Fruit fly (Drosophila melanogaster) S2 (cell line): ENCODE data around the gene CG3224.

ENCODE experiments used
- CG8478 ChIP-seq: fragments of >200 bp; optimal IDR thresholded peaks from 2 replicates; lab custom pipeline; 2018
- CTCF ChIP-seq, 2 experiments: fragments of >200 bp; optimal IDR thresholded peaks; 2 replicates each; lab custom pipeline; 2018

dm6 chrX:6703957-6704356, 42.7 kb upstream of the CG3224 start:
- no peak for TF ChIP-seq CTCF (optimal IDR thresholded peaks at IDR 0.05; lab: Kevin White, UChicago)
- TF ChIP-seq CG8478 (lab: Kevin White, UChicago): no peak
